Fruit fly (Drosophila melanogaster) whole organism, embryonic: Measurements from ENCODE around the gene CG15423.

Source experiments
- Abd-B ChIP-seq: fragments of 200-800 bp; sonication (Bioruptor generic); optimal IDR thresholded peaks from 2 replicates; lab custom pipeline; 2018; ENCODE audit warnings: missing biosample characterization, mild to moderate bottlenecking, missing genetic modification characterization, moderate library complexity
- Atf3 ChIP-seq: fragments of 200-800 bp; sonication (Bioruptor generic); optimal IDR thresholded peaks from 3 replicates; lab custom pipeline; 2016; ENCODE audit warnings: missing biosample characterization, missing genetic modification characterization
- CG11093 ChIP-seq: fragments of 200-800 bp; sonication (Bioruptor generic); IDR thresholded peaks from 3 replicates; pipeline ENCODE4 v1.3.6; 2022; ENCODE audit warnings: missing biosample characterization, missing genetic modification characterization
- CG11723 ChIP-seq: fragments of 200-800 bp; sonication (Bioruptor generic); optimal IDR thresholded peaks from 2 replicates; lab custom pipeline; 2017; ENCODE audit warnings: missing biosample characterization, mild to moderate bottlenecking, missing genetic modification characterization
- CG12391 ChIP-seq: fragments of 200-800 bp; sonication (Bioruptor generic); optimal IDR thresholded peaks from 3 replicates; lab custom pipeline; 2018; ENCODE audit warnings: missing biosample characterization, mild to moderate bottlenecking, missing genetic modification characterization, moderate library complexity
- CG14050 ChIP-seq: fragments of 200-800 bp; sonication (Bioruptor generic); IDR thresholded peaks from 3 replicates; pipeline ENCODE4 v1.3.6; 2022; ENCODE audit warnings: missing biosample characterization, missing genetic modification characterization
- CG15514 ChIP-seq: fragments of 200-800 bp; sonication (Bioruptor generic); optimal IDR thresholded peaks from 3 replicates; lab custom pipeline; 2017; ENCODE audit warnings: missing biosample characterization, missing genetic modification characterization, mild to moderate bottlenecking, moderate library complexity, missing genetic modification reagents
- CG16863 ChIP-seq: fragments of 200-800 bp; sonication (Bioruptor generic); optimal IDR thresholded peaks from 3 replicates; lab custom pipeline; 2016; ENCODE audit warnings: missing biosample characterization, missing genetic modification characterization
- CG18011 ChIP-seq: fragments of 200-800 bp; sonication (Bioruptor generic); optimal IDR thresholded peaks from 2 replicates; lab custom pipeline; 2017; ENCODE audit warnings: missing biosample characterization, missing genetic modification characterization, mild to moderate bottlenecking, moderate library complexity, missing genotype
- CG18764 ChIP-seq: fragments of 200-800 bp; sonication (Bioruptor generic); optimal IDR thresholded peaks from 3 replicates; lab custom pipeline; 2016; ENCODE audit warnings: missing biosample characterization, missing genetic modification characterization
- CG2678 ChIP-seq: fragments of 200-800 bp; sonication (Bioruptor generic); optimal IDR thresholded peaks from 3 replicates; lab custom pipeline; 2019; ENCODE audit warnings: missing biosample characterization, mild to moderate bottlenecking, missing genetic modification characterization, moderate library complexity
- CG30403 ChIP-seq: fragments of 200-800 bp; sonication (Bioruptor generic); optimal IDR thresholded peaks from 3 replicates; lab custom pipeline; 2016; ENCODE audit warnings: missing biosample characterization, missing genetic modification characterization
- CG31224 ChIP-seq: fragments of 200-800 bp; sonication (Bioruptor generic); IDR thresholded peaks from 2 replicates; pipeline ENCODE4 v1.3.6; 2022; ENCODE audit warnings: missing biosample characterization, missing genetic modification characterization
- CG32772 ChIP-seq: fragments of 200-800 bp; sonication (Bioruptor generic); IDR thresholded peaks from 2 replicates; pipeline ENCODE4 v1.3.6; 2022; ENCODE audit warnings: missing biosample characterization, missing genetic modification characterization
- CG34422 ChIP-seq: fragments of 200-800 bp; sonication (Bioruptor generic); IDR thresholded peaks from 3 replicates; pipeline ENCODE4 v1.3.6; 2022; ENCODE audit warnings: missing biosample characterization, missing genetic modification characterization
- CG43689 ChIP-seq: fragments of 200-800 bp; sonication (Bioruptor generic); IDR thresholded peaks from 2 replicates; pipeline ENCODE4 v1.3.6; 2022; ENCODE audit warnings: missing biosample characterization, missing genetic modification characterization
- CG4707 ChIP-seq: fragments of 200-800 bp; sonication (Bioruptor generic); optimal IDR thresholded peaks from 2 replicates; lab custom pipeline; 2018; ENCODE audit warnings: missing biosample characterization, mild to moderate bottlenecking, missing genetic modification characterization, moderate library complexity
- CG4730 ChIP-seq: fragments of 200-800 bp; sonication (Bioruptor generic); IDR thresholded peaks from 2 replicates; pipeline ENCODE4 v1.3.6; 2022; ENCODE audit warnings: missing biosample characterization, missing genetic modification characterization
- CG7745 ChIP-seq: fragments of 200-800 bp; sonication (Bioruptor generic); optimal IDR thresholded peaks from 2 replicates; lab custom pipeline; 2018; ENCODE audit warnings: missing biosample characterization, mild to moderate bottlenecking, missing genetic modification characterization, moderate library complexity
- CG7786 ChIP-seq: fragments of 200-800 bp; sonication (Bioruptor generic); optimal IDR thresholded peaks from 2 replicates; lab custom pipeline; 2016; ENCODE audit warnings: missing biosample characterization, missing genetic modification characterization
- CG7928 ChIP-seq: fragments of 200-800 bp; sonication (Bioruptor generic); optimal IDR thresholded peaks from 2 replicates; lab custom pipeline; 2017; ENCODE audit warnings: missing biosample characterization, mild to moderate bottlenecking, missing genetic modification characterization
- CG8359 ChIP-seq: fragments of 200-800 bp; sonication (Bioruptor generic); optimal IDR thresholded peaks from 2 replicates; lab custom pipeline; 2017; ENCODE audit warnings: missing biosample characterization, mild to moderate bottlenecking, missing genetic modification characterization, borderline replicate concordance
- CG8924 ChIP-seq: fragments of 200-800 bp; optimal IDR thresholded peaks from 3 replicates; lab custom pipeline; 2019; ENCODE audit warnings: missing biosample characterization, mild to moderate bottlenecking, missing genetic modification characterization, moderate library complexity
- CG8944 ChIP-seq: fragments of 200-800 bp; sonication (Bioruptor generic); optimal IDR thresholded peaks from 3 replicates; lab custom pipeline; 2016; ENCODE audit warnings: missing biosample characterization, missing genetic modification characterization
- D ChIP-seq, 2 experiments: fragments of 200-800 bp in 1 of 2; fragments of >200 bp in 1 of 2; sonication (Bioruptor generic) in 1 of 2; optimal IDR thresholded peaks; 2 replicates in 1 of 2; 3 replicates in 1 of 2; lab custom pipeline; 2017; ENCODE audit warnings: mild to moderate bottlenecking in 1 of 2, missing biosample characterization in 1 of 2, missing genetic modification characterization in 1 of 2, missing genetic modification reagents in 1 of 2
- D19A ChIP-seq: fragments of 200-800 bp; optimal IDR thresholded peaks from 3 replicates; lab custom pipeline; 2019; ENCODE audit warnings: missing biosample characterization, mild to moderate bottlenecking, missing genetic modification characterization, moderate library complexity
- Dp ChIP-seq: fragments of 200-800 bp; sonication (Bioruptor generic); optimal IDR thresholded peaks from 2 replicates; lab custom pipeline; 2018; ENCODE audit warnings: missing biosample characterization, mild to moderate bottlenecking, missing genetic modification characterization, moderate library complexity
- H2.0 ChIP-seq: fragments of 200-800 bp; sonication (Bioruptor generic); IDR thresholded peaks from 2 replicates; pipeline ENCODE4 v1.3.6; 2022; ENCODE audit warnings: missing biosample characterization, missing genetic modification characterization
- Kr ChIP-seq: fragments of 200-800 bp; sonication (Bioruptor generic); optimal IDR thresholded peaks from 2 replicates; lab custom pipeline; 2017; ENCODE audit warnings: missing biosample characterization, mild to moderate bottlenecking, missing genetic modification characterization
- Max ChIP-seq: fragments of 200-800 bp; sonication (Bioruptor generic); optimal IDR thresholded peaks from 2 replicates; lab custom pipeline; 2016; ENCODE audit warnings: missing biosample characterization, mild to moderate bottlenecking, missing genetic modification characterization
- Spps ChIP-seq: fragments of 200-800 bp; sonication (Bioruptor generic); optimal IDR thresholded peaks from 2 replicates; lab custom pipeline; 2018; ENCODE audit warnings: missing biosample characterization, mild to moderate bottlenecking, missing genetic modification characterization
- croc ChIP-seq: fragments of 200-800 bp; sonication (Bioruptor generic); conservative IDR thresholded peaks from 3 replicates; pipeline ENCODE4 v1.3.6; 2022; ENCODE audit warnings: missing biosample characterization, missing genetic modification characterization
- ewg ChIP-seq: fragments of 200-800 bp; sonication (Bioruptor generic); optimal IDR thresholded peaks from 3 replicates; lab custom pipeline; 2017; ENCODE audit warnings: mild to moderate bottlenecking, missing biosample characterization, missing genetic modification reagents, missing genetic modification characterization
- fu2 ChIP-seq: fragments of 200-800 bp; sonication (Bioruptor generic); optimal IDR thresholded peaks from 2 replicates; lab custom pipeline; 2016; ENCODE audit warnings: missing biosample characterization, missing genetic modification characterization
- gce ChIP-seq: fragments of 200-800 bp; sonication (Bioruptor generic); IDR thresholded peaks from 3 replicates; pipeline ENCODE4 v1.3.6; 2022; ENCODE audit warnings: missing biosample characterization, missing genetic modification characterization
- gro ChIP-seq: fragments of 200-800 bp; sonication (Bioruptor generic); optimal IDR thresholded peaks from 2 replicates; lab custom pipeline; 2016; ENCODE audit warnings: missing biosample characterization, missing genetic modification characterization
- her ChIP-seq: fragments of 200-800 bp; sonication (Bioruptor generic); optimal IDR thresholded peaks from 2 replicates; lab custom pipeline; 2016; ENCODE audit warnings: missing biosample characterization, missing genetic modification characterization
- ind ChIP-seq: fragments of 200-800 bp; sonication (Bioruptor generic); optimal IDR thresholded peaks from 3 replicates; lab custom pipeline; 2016; ENCODE audit warnings: missing biosample characterization, missing genetic modification characterization
- inv ChIP-seq: fragments of 200-800 bp; sonication (Bioruptor generic); IDR thresholded peaks from 2 replicates; pipeline ENCODE4 v1.3.6; 2022; ENCODE audit warnings: missing biosample characterization, missing genetic modification characterization; ENCODE audit not compliant: partially characterized antibody
- lmd ChIP-seq: fragments of 200-800 bp; sonication (Bioruptor generic); IDR thresholded peaks from 2 replicates; pipeline ENCODE4 v1.3.6; 2022; ENCODE audit warnings: missing biosample characterization, missing genetic modification characterization
- mam ChIP-seq: fragments of 200-800 bp; sonication (Bioruptor generic); optimal IDR thresholded peaks from 3 replicates; lab custom pipeline; 2016; ENCODE audit warnings: missing biosample characterization, missing genetic modification characterization
- pros ChIP-seq: fragments of 200-800 bp; sonication (Bioruptor generic); optimal IDR thresholded peaks from 3 replicates; lab custom pipeline; 2019; ENCODE audit warnings: missing biosample characterization, mild to moderate bottlenecking, missing genetic modification characterization, moderate library complexity
- sc ChIP-seq, 3 experiments: fragments of >200 bp in 2 of 3; fragments of 200-800 bp in 1 of 3; sonication (Bioruptor generic) in 1 of 3; optimal IDR thresholded peaks; 2 replicates in 2 of 3; 3 replicates in 1 of 3; lab custom pipeline; 2017; ENCODE audit warnings: mild to moderate bottlenecking in 1 of 3, missing biosample characterization in 1 of 3, missing genetic modification characterization in 1 of 3, missing genetic modification reagents in 1 of 3
- scrt ChIP-seq: fragments of 200-800 bp; sonication (Bioruptor generic); optimal IDR thresholded peaks from 2 replicates; lab custom pipeline; 2018; ENCODE audit warnings: missing biosample characterization, mild to moderate bottlenecking, missing genetic modification characterization, moderate library complexity
- so ChIP-seq: fragments of 200-800 bp; sonication (Bioruptor generic); IDR thresholded peaks from 3 replicates; pipeline ENCODE4 v1.3.6; 2022; ENCODE audit warnings: missing biosample characterization, missing genetic modification characterization
- stwl ChIP-seq: fragments of 200-800 bp; sonication (Bioruptor generic); optimal IDR thresholded peaks from 3 replicates; lab custom pipeline; 2018; ENCODE audit warnings: missing biosample characterization, mild to moderate bottlenecking, missing genetic modification characterization, moderate library complexity
- sug ChIP-seq: fragments of 200-800 bp; optimal IDR thresholded peaks from 2 replicates; lab custom pipeline; 2019; ENCODE audit warnings: missing biosample characterization, mild to moderate bottlenecking, missing genetic modification characterization, moderate library complexity
- ttk ChIP-seq: fragments of 200-800 bp; sonication (Bioruptor generic); IDR thresholded peaks from 2 replicates; pipeline ENCODE4 v2.1.2; 2022; ENCODE audit warnings: missing biosample characterization, missing genetic modification characterization
- wek ChIP-seq: fragments of 200-800 bp; sonication (Bioruptor generic); optimal IDR thresholded peaks from 3 replicates; lab custom pipeline; 2018; ENCODE audit warnings: missing biosample characterization, mild to moderate bottlenecking, missing genetic modification characterization, moderate library complexity
- z ChIP-seq: fragments of 200-800 bp; sonication (Bioruptor generic); IDR thresholded peaks from 3 replicates; pipeline ENCODE4 v1.3.6; 2022; ENCODE audit warnings: missing biosample characterization, missing genetic modification characterization

Gene CG15423

DNA sequence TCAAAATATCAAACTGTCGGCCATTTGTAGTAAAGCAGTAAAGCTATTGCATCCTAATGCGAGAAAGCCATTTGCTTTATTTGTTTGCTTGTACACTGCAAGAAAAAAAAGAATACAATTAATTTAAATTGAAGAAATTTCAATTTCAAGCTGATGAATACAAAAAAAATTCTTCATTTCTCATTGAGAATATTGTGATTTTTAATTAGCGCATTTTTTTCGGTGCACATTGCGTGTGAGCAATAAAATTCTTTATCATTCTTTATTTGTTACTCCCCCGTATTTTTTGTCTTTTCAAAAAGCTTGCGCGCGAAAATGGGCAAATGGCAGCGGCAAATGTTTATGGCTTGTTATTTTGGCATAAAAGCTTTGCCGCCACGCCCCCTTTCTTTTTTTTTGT is 6.2 kb downstream of the CG15423 start (continued):
- no peak for TF ChIP-seq Spps
- TF ChIP-seq CG15514 (GFP tag; lab: Kevin White, UChicago) = no peak
- TF ChIP-seq CG7928 (GFP tag; lab: Kevin White, UChicago) = no peak
- TF ChIP-seq ind (GFP tag; lab: Kevin White, UChicago) = peak; percentile 8
- no peak for TF ChIP-seq wek
- TF ChIP-seq croc = no peak
- no peak for TF ChIP-seq Max
- no peak for TF ChIP-seq pros (GFP tag; lab: Kevin White, UChicago)
- no peak for TF ChIP-seq gce (GFP tag; lab: Robert Waterston, UW)
- TF ChIP-seq lmd (GFP tag; lab: Robert Waterston, UW) = peak; percentile 42; the same call in 1 of the 2 replicates
- TF ChIP-seq stwl (tag; lab: Kevin White, UChicago) = no peak
- no peak for TF ChIP-seq scrt (GFP tag; lab: Kevin White, UChicago)
- no peak for TF ChIP-seq CG8924 (tag; lab: Kevin White, UChicago)
- no peak for TF ChIP-seq CG4730 (GFP tag; lab: Robert Waterston, UW)
- TF ChIP-seq CG8359 (GFP tag; lab: Kevin White, UChicago) = no peak
- no peak for TF ChIP-seq CG12391 (tag; lab: Kevin White, UChicago)
- TF ChIP-seq D19A (tag; lab: Kevin White, UChicago) = no peak
- TF ChIP-seq ttk (GFP tag; lab: Robert Waterston, UW) = 0 out of 2 replicates have a peak, but pooled peaks have one; percentile 8
- TF ChIP-seq CG8944 (GFP tag; lab: Kevin White, UChicago) = no peak
- no peak for TF ChIP-seq CG11723
- no peak for TF ChIP-seq her
- TF ChIP-seq CG31224 = no peak
- TF ChIP-seq ewg (GFP tag; lab: Kevin White, UChicago) = no peak
- no peak for TF ChIP-seq sug
- TF ChIP-seq Abd-B = no peak
- TF ChIP-seq fu2 (GFP tag; lab: Kevin White, UChicago) = no peak
- TF ChIP-seq CG18764 (GFP tag; lab: Kevin White, UChicago) = no peak
- TF ChIP-seq Kr (GFP tag; lab: Kevin White, UChicago) = no peak
- no peak for TF ChIP-seq CG14050 (GFP tag; lab: Robert Waterston, UW)
- no peak for TF ChIP-seq CG43689 (GFP tag; lab: Robert Waterston, UW)
- no peak for TF ChIP-seq CG18011 (GFP tag; lab: Kevin White, UChicago)
- TF ChIP-seq H2.0 (GFP tag; lab: Robert Waterston, UW) = no peak
- TF ChIP-seq inv (GFP tag; lab: Robert Waterston, UW) = no peak
- no peak for TF ChIP-seq CG7745 (tag; lab: Kevin White, UChicago)
- no peak for TF ChIP-seq CG16863
- no peak for TF ChIP-seq CG4707 (GFP tag; lab: Kevin White, UChicago)
- peak; percentile 21 for TF ChIP-seq CG30403 (GFP tag; lab: Kevin White, UChicago)
- no peak for TF ChIP-seq CG7786 (GFP tag; lab: Kevin White, UChicago)
- TF ChIP-seq CG11093 (GFP tag; lab: Robert Waterston, UW) = no peak
- TF ChIP-seq z (GFP tag; lab: Robert Waterston, UW) = no peak
- peak; percentile 37 for TF ChIP-seq CG2678
- no peak for TF ChIP-seq Dp (GFP tag; lab: Kevin White, UChicago)
- no peak for TF ChIP-seq so (GFP tag; lab: Robert Waterston, UW)
- 0 out of 3 replicates have a peak, but pooled peaks have one; percentile 12 for TF ChIP-seq CG34422 (GFP tag; lab: Robert Waterston, UW)
- no peak; the same call in 1 of the 2 replicates for TF ChIP-seq CG32772 (GFP tag; lab: Robert Waterston, UW)
- TF ChIP-seq sc (optimal IDR thresholded peaks at IDR 0.05; lab: Kevin White, UChicago) = no peak
- TF ChIP-seq sc (GFP tag; optimal IDR thresholded peaks at IDR 0.05; lab: Kevin White, UChicago) = no peak
- TF ChIP-seq gro (GFP tag; lab: Kevin White, UChicago) = no peak
- no peak for TF ChIP-seq Atf3 (GFP tag; lab: Kevin White, UChicago)
- no peak for TF ChIP-seq D (optimal IDR thresholded peaks at IDR 0.05; lab: Kevin White, UChicago)
- TF ChIP-seq D (GFP tag; optimal IDR thresholded peaks at IDR 0.05; lab: Kevin White, UChicago) = no peak
- peak; percentile 8 for TF ChIP-seq mam (GFP tag; lab: Kevin White, UChicago)
